Worm (Caenorhabditis elegans): ENCODE measurements around the gene T07E3.4.
A peak's percentile ranks its signal among the peaks of the same experiment; 100 is the strongest.

T07E3.4 gene

ce11 chrIII:6871067-6871466 lies 26.7 kb upstream of the T07E3.4 start:
- TF ChIP-seq ztf-23 (GFP tag; IDR thresholded peaks at IDR 0.05) = no peak
- no peak for TF ChIP-seq tab-1 (GFP tag; IDR thresholded peaks at IDR 0.05)
- TF ChIP-seq ref-1 (GFP tag; conservative IDR thresholded peaks at IDR 0.05) = no peak
- no peak for TF ChIP-seq T22C8.4 (GFP tag; IDR thresholded peaks at IDR 0.05)
- TF ChIP-seq flt-1 (GFP tag; IDR thresholded peaks at IDR 0.05) = no peak
- no peak for TF ChIP-seq med-1 (GFP tag; optimal IDR thresholded peaks at IDR 0.05; ENCODE audit: insufficient read depth)
- TF ChIP-seq ztf-29 (GFP tag; IDR thresholded peaks at IDR 0.05) = no peak
- TF ChIP-seq cog-1 (tag; optimal IDR thresholded peaks at IDR 0.05) = no peak
- no peak for TF ChIP-seq klf-2 (GFP tag; conservative IDR thresholded peaks at IDR 0.05)

ce11 chrIII:6871668-6872067 lies 26.1 kb upstream of the T07E3.4 start:
- TF ChIP-seq ref-1 (GFP tag; conservative IDR thresholded peaks at IDR 0.05) (no peak), cog-1 (tag; optimal IDR thresholded peaks at IDR 0.05) (no peak), med-1 (GFP tag; optimal IDR thresholded peaks at IDR 0.05; ENCODE audit: insufficient read depth) (no peak), flt-1 (GFP tag; IDR thresholded peaks at IDR 0.05) (no peak), T22C8.4 (GFP tag; IDR thresholded peaks at IDR 0.05) (no peak), ztf-29 (GFP tag; IDR thresholded peaks at IDR 0.05) (no peak), klf-2 (GFP tag; conservative IDR thresholded peaks at IDR 0.05) (no peak), ztf-23 (GFP tag; IDR thresholded peaks at IDR 0.05) (no peak), tab-1 (GFP tag; IDR thresholded peaks at IDR 0.05) (no peak)

- TF ChIP-seq cog-1 (tag; optimal IDR thresholded peaks at IDR 0.05) = no peak
- no peak for TF ChIP-seq flt-1 (GFP tag; IDR thresholded peaks at IDR 0.05)
- TF ChIP-seq tab-1 (GFP tag; IDR thresholded peaks at IDR 0.05) = no peak
- TF ChIP-seq ztf-23 (GFP tag; IDR thresholded peaks at IDR 0.05) = no peak
- TF ChIP-seq med-1 (GFP tag; optimal IDR thresholded peaks at IDR 0.05; ENCODE audit: insufficient read depth) = no peak
- no peak for TF ChIP-seq ref-1 (GFP tag; conservative IDR thresholded peaks at IDR 0.05)
- no peak for TF ChIP-seq T22C8.4 (GFP tag; IDR thresholded peaks at IDR 0.05)
- no peak for TF ChIP-seq ztf-29 (GFP tag; IDR thresholded peaks at IDR 0.05)
- TF ChIP-seq klf-2 (GFP tag; conservative IDR thresholded peaks at IDR 0.05) = no peak
These were observed 25.2 kb upstream of the T07E3.4 start, which contains the start of gene K04C2.3 for ce11 chrIII:6872534-6873150. K04C2.3 (plus strand) TSS chrIII:6873089.

ce11 chrIII:6873724-6874123 lies 24.1 kb upstream of the T07E3.4 start:
- TF ChIP-seq tab-1 (GFP tag; IDR thresholded peaks at IDR 0.05) (no peak), ztf-23 (GFP tag; IDR thresholded peaks at IDR 0.05) (no peak), T22C8.4 (GFP tag; IDR thresholded peaks at IDR 0.05) (no peak), med-1 (GFP tag; optimal IDR thresholded peaks at IDR 0.05; ENCODE audit: insufficient read depth) (no peak), klf-2 (GFP tag; conservative IDR thresholded peaks at IDR 0.05) (no peak), ztf-29 (GFP tag; IDR thresholded peaks at IDR 0.05) (no peak), cog-1 (tag; optimal IDR thresholded peaks at IDR 0.05) (no peak), ref-1 (GFP tag; conservative IDR thresholded peaks at IDR 0.05) (no peak), flt-1 (GFP tag; IDR thresholded peaks at IDR 0.05) (no peak)

- no peak for TF ChIP-seq flt-1 (GFP tag; IDR thresholded peaks at IDR 0.05)
- no peak for TF ChIP-seq tab-1 (GFP tag; IDR thresholded peaks at IDR 0.05)
- no peak for TF ChIP-seq ref-1 (GFP tag; conservative IDR thresholded peaks at IDR 0.05)
- no peak for TF ChIP-seq cog-1 (tag; optimal IDR thresholded peaks at IDR 0.05)
- no peak for TF ChIP-seq klf-2 (GFP tag; conservative IDR thresholded peaks at IDR 0.05)
- TF ChIP-seq med-1 (GFP tag; optimal IDR thresholded peaks at IDR 0.05; ENCODE audit: insufficient read depth) = no peak
- no peak for TF ChIP-seq ztf-29 (GFP tag; IDR thresholded peaks at IDR 0.05)
- TF ChIP-seq T22C8.4 (GFP tag; IDR thresholded peaks at IDR 0.05) = no peak
- TF ChIP-seq ztf-23 (GFP tag; IDR thresholded peaks at IDR 0.05) = no peak
These were observed 17.0 kb upstream of the T07E3.4 start, which contains the start of gene K04C2.7 for ce11 chrIII:6880797-6881196. K04C2.7 (plus strand) TSS chrIII:6881097.

- TF ChIP-seq med-1 (GFP tag; optimal IDR thresholded peaks at IDR 0.05; ENCODE audit: insufficient read depth) (no peak), T22C8.4 (GFP tag; IDR thresholded peaks at IDR 0.05) (no peak), ztf-29 (GFP tag; IDR thresholded peaks at IDR 0.05) (no peak), klf-2 (GFP tag; conservative IDR thresholded peaks at IDR 0.05) (no peak), ztf-23 (GFP tag; IDR thresholded peaks at IDR 0.05) (no peak), ref-1 (GFP tag; conservative IDR thresholded peaks at IDR 0.05) (no peak), tab-1 (GFP tag; IDR thresholded peaks at IDR 0.05) (no peak), flt-1 (GFP tag; IDR thresholded peaks at IDR 0.05) (no peak), cog-1 (tag; optimal IDR thresholded peaks at IDR 0.05) (no peak)
These were observed 16.1 kb upstream of the T07E3.4 start for ce11 chrIII:6881745-6882144.

- TF ChIP-seq ztf-23 (GFP tag; IDR thresholded peaks at IDR 0.05) = no peak
- no peak for TF ChIP-seq T22C8.4 (GFP tag; IDR thresholded peaks at IDR 0.05)
- no peak for TF ChIP-seq flt-1 (GFP tag; IDR thresholded peaks at IDR 0.05)
- TF ChIP-seq cog-1 (tag; optimal IDR thresholded peaks at IDR 0.05) = no peak
- no peak for TF ChIP-seq ref-1 (GFP tag; conservative IDR thresholded peaks at IDR 0.05)
- TF ChIP-seq med-1 (GFP tag; optimal IDR thresholded peaks at IDR 0.05; ENCODE audit: insufficient read depth) = no peak
- no peak for TF ChIP-seq ztf-29 (GFP tag; IDR thresholded peaks at IDR 0.05)
These were observed 13.6 kb upstream of the T07E3.4 start, which contains the start of gene med-2 for ce11 chrIII:6884203-6884602. med-2 (plus strand) TSS chrIII:6884503.

ce11 chrIII:6885889-6886288 lies 11.9 kb upstream of the T07E3.4 start:
- TF ChIP-seq med-1 (GFP tag; optimal IDR thresholded peaks at IDR 0.05; ENCODE audit: insufficient read depth) = no peak
- no peak for TF ChIP-seq klf-2 (GFP tag; conservative IDR thresholded peaks at IDR 0.05)
- no peak for TF ChIP-seq T22C8.4 (GFP tag; IDR thresholded peaks at IDR 0.05)
- no peak for TF ChIP-seq ztf-23 (GFP tag; IDR thresholded peaks at IDR 0.05)
- no peak for TF ChIP-seq flt-1 (GFP tag; IDR thresholded peaks at IDR 0.05)
- TF ChIP-seq ztf-29 (GFP tag; IDR thresholded peaks at IDR 0.05) = no peak
- TF ChIP-seq ref-1 (GFP tag; conservative IDR thresholded peaks at IDR 0.05) = no peak
- TF ChIP-seq tab-1 (GFP tag; IDR thresholded peaks at IDR 0.05) = no peak
- TF ChIP-seq cog-1 (tag; optimal IDR thresholded peaks at IDR 0.05) = no peak

ce11 chrIII:6887574-6887973 lies 10.2 kb upstream of the T07E3.4 start:
- TF ChIP-seq tab-1 (GFP tag; IDR thresholded peaks at IDR 0.05) = peak; percentile 89
- peak; percentile 87 for TF ChIP-seq ztf-23 (GFP tag; IDR thresholded peaks at IDR 0.05)
- peak; percentile 67 for TF ChIP-seq cog-1 (tag; optimal IDR thresholded peaks at IDR 0.05)
- peak; percentile 93 for TF ChIP-seq flt-1 (GFP tag; IDR thresholded peaks at IDR 0.05)
- TF ChIP-seq ztf-29 (GFP tag; IDR thresholded peaks at IDR 0.05) = peak; percentile 82
- TF ChIP-seq med-1 (GFP tag; optimal IDR thresholded peaks at IDR 0.05; ENCODE audit: insufficient read depth) = peak; percentile 38
- peak; percentile 84 for TF ChIP-seq T22C8.4 (GFP tag; IDR thresholded peaks at IDR 0.05)
- TF ChIP-seq klf-2 (GFP tag; conservative IDR thresholded peaks at IDR 0.05) = peak; percentile 88
- peak; percentile 77 for TF ChIP-seq ref-1 (GFP tag; conservative IDR thresholded peaks at IDR 0.05)
